Worm (Caenorhabditis elegans) whole organism, L1 larva: ENCODE measurements around the gene F23H12.3.

ENCODE experiments used
- alr-1 ChIP-seq: fragments of 200-800 bp; sonication (Bioruptor generic); optimal IDR thresholded peaks from 2 replicates; lab custom pipeline; 2018; ENCODE audit warnings: borderline replicate concordance, mild to moderate bottlenecking, missing genetic modification characterization, missing compliant biosample characterization
- blmp-1 ChIP-seq: fragments of 150-350 bp; optimal IDR thresholded peaks from 2 replicates; lab custom pipeline; 2014; ENCODE audit warnings: missing biosample characterization, missing genetic modification characterization
- ceh-82 ChIP-seq, 3 experiments: fragments of 150-350 bp in 1 of 3; sonication (generic microtip) in 2 of 3; optimal IDR thresholded peaks; 2 replicates each; lab custom pipeline; 2014 to 2017; ENCODE audit warnings: missing biosample characterization in 3 of 3, missing genetic modification characterization in 3 of 3
- fos-1 ChIP-seq: fragments of 150-350 bp; optimal IDR thresholded peaks from 2 replicates; lab custom pipeline; 2014; ENCODE audit warnings: missing biosample characterization, missing genetic modification characterization
- lin-13 ChIP-seq: fragments of 150-350 bp; optimal IDR thresholded peaks from 2 replicates; lab custom pipeline; 2014; ENCODE audit warnings: missing biosample characterization, missing genetic modification reagents, missing genetic modification characterization
- lin-39 ChIP-seq: fragments of 150-350 bp; optimal IDR thresholded peaks from 2 replicates; lab custom pipeline; 2014; ENCODE audit warnings: missing biosample characterization, missing genetic modification reagents, missing genetic modification characterization
- nhr-11 ChIP-seq: fragments of 150-350 bp; optimal IDR thresholded peaks from 2 replicates; lab custom pipeline; 2014; ENCODE audit warnings: missing biosample characterization, missing genetic modification characterization
- nhr-76 ChIP-seq: sonication (generic microtip); optimal IDR thresholded peaks from 2 replicates; lab custom pipeline; 2017; ENCODE audit warnings: missing biosample characterization, missing genetic modification characterization
- snpc-4 ChIP-seq: fragments of 150-350 bp; optimal IDR thresholded peaks from 2 replicates; lab custom pipeline; 2014; ENCODE audit warnings: missing biosample characterization, missing genetic modification characterization
- sptf-1 ChIP-seq: fragments of 150-350 bp; optimal IDR thresholded peaks from 2 replicates; lab custom pipeline; 2014; ENCODE audit warnings: missing biosample characterization, missing genetic modification characterization
- ztf-11 ChIP-seq, 2 experiments: sonication (generic microtip); optimal IDR thresholded peaks; 2 replicates each; lab custom pipeline; 2016 to 2017; ENCODE audit warnings: missing genetic modification characterization in 2 of 2, missing biosample characterization in 1 of 2, missing compliant biosample characterization in 1 of 2
- ztf-4 ChIP-seq: fragments of 150-350 bp; optimal IDR thresholded peaks from 2 replicates; lab custom pipeline; 2014; ENCODE audit warnings: missing biosample characterization, missing genetic modification characterization

ce11 chrV:12326638-12327037, 18.3 kb upstream of the F23H12.3 start:
- TF ChIP-seq lin-13 (GFP tag; lab: Kevin White, UChicago) (no peak), fos-1 (tag; lab: Kevin White, UChicago) (no peak), lin-39 (tag; lab: Kevin White, UChicago) (no peak), ceh-82 (tag; optimal IDR thresholded peaks at IDR 0.05; lab: Kevin White, UChicago) (no peak), nhr-11 (tag; lab: Kevin White, UChicago) (no peak), nhr-76 (tag; lab: Kevin White, UChicago) (no peak), alr-1 (tag; lab: Kevin White, UChicago) (no peak), ztf-11 (tag; optimal IDR thresholded peaks at IDR 0.05; lab: Kevin White, UChicago) (no peak), blmp-1 (no peak), snpc-4 (no peak), sptf-1 (tag; lab: Kevin White, UChicago) (no peak), ztf-4 (tag; lab: Kevin White, UChicago) (no peak)
